Fruit fly (Drosophila melanogaster): Measurements from ENCODE around the gene CG17272.

CG17272 gene

DNA sequence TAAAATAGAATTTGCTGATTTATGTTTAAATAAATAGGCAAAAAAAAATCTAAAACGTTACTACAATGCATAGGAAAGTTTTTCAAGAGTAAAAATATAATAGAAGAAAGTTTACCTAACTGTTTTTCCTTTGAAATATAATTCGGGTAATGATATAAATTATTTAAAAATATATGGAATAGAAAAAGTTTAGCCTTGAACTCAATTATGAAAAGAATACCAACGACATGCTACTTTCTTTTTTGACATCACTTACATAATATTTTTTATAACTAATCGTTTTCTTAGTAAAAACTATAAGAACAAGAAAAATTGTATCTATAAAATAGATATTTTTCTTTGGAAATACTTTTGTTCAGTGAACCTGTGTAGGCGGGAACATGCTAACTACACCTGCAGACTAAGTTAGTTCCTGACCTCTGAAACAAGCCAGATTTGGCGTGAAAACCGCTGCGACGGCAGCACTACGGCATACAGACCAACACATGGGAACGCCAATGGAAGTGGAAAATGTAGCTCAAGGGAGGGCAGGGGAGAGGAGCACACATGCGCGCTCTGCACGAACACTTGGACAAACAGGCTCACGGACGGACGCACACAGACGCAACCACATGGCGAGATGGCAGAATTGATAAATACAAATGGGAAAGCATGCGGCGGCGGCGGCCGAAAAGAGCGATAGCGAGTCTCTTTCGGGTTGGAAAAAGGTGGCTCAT is 5.5 kb upstream of the CG17272 start (continued):
- TF ChIP-seq CG1602 (GFP tag; optimal IDR thresholded peaks at IDR 0.05) (peak; percentile 29), grau (tag; optimal IDR thresholded peaks at IDR 0.05) (peak; percentile 28), chinmo (GFP tag; IDR thresholded peaks at IDR 0.05; ENCODE audit: partially characterized antibody) (peak; percentile 92), Pdp1 (GFP tag; optimal IDR thresholded peaks at IDR 0.05) (peak in 1 of 2 experiments; percentile 30), CG10267 (tag; optimal IDR thresholded peaks at IDR 0.05) (peak; percentile 12), CG2712 (tag; optimal IDR thresholded peaks at IDR 0.05) (peak; percentile 36), CG13424 (tag; optimal IDR thresholded peaks at IDR 0.05) (peak; percentile 28), dm (GFP tag; optimal IDR thresholded peaks at IDR 0.05) (peak; percentile 92), D19B (GFP tag; optimal IDR thresholded peaks at IDR 0.05) (peak; percentile 13), CG18619 (GFP tag; optimal IDR thresholded peaks at IDR 0.05) (peak; percentile 19), Dek (tag; optimal IDR thresholded peaks at IDR 0.05) (peak; percentile 36), CG2889 (GFP tag; IDR thresholded peaks at IDR 0.05) (no peak), trem (tag; optimal IDR thresholded peaks at IDR 0.05) (peak; percentile 21), slbo (GFP tag; IDR thresholded peaks at IDR 0.05) (peak; percentile 46), ro (GFP tag; IDR thresholded peaks at IDR 0.05) (no peak), CG31224 (GFP tag; IDR thresholded peaks at IDR 0.05) (peak; percentile 36), CG7987 (GFP tag; optimal IDR thresholded peaks at IDR 0.05) (peak; percentile 48), gro (GFP tag; optimal IDR thresholded peaks at IDR 0.05) (no peak), lov (optimal IDR thresholded peaks at IDR 0.05) (no peak), lov (GFP tag; IDR thresholded peaks at IDR 0.05) (0 out of 3 replicates have a peak, but pooled peaks have one; percentile 59), Med (GFP tag) (peak; percentile 93), CG11504 (tag; optimal IDR thresholded peaks at IDR 0.05) (peak; percentile 59), grn (GFP tag; optimal IDR thresholded peaks at IDR 0.05) (peak; percentile 98), da (GFP tag; optimal IDR thresholded peaks at IDR 0.05) (peak; percentile 48), CG17568 (GFP tag; optimal IDR thresholded peaks at IDR 0.05) (no peak), CG16863 (GFP tag; optimal IDR thresholded peaks at IDR 0.05) (no peak), CG15269 (tag; optimal IDR thresholded peaks at IDR 0.05) (peak; percentile 53), CG15479 (GFP tag; optimal IDR thresholded peaks at IDR 0.05) (peak; percentile 79), CG32532 (GFP tag; IDR thresholded peaks at IDR 0.05) (peak; percentile 53), Sox102F (GFP tag; optimal IDR thresholded peaks at IDR 0.05) (peak; percentile 8), CG12769 (tag; optimal IDR thresholded peaks at IDR 0.05) (peak; percentile 95), Blimp-1 (GFP tag; optimal IDR thresholded peaks at IDR 0.05) (no peak), CG17829 (tag; optimal IDR thresholded peaks at IDR 0.05) (peak; percentile 16), Hr78 (GFP tag; optimal IDR thresholded peaks at IDR 0.05) (peak in 1 of 2 experiments; percentile 18), Oli (tag; optimal IDR thresholded peaks at IDR 0.05) (peak; percentile 51), CG3407 (GFP tag; optimal IDR thresholded peaks at IDR 0.05) (peak; percentile 13), CG10543 (GFP tag; optimal IDR thresholded peaks at IDR 0.05) (peak; percentile 93), CG18599 (GFP tag; optimal IDR thresholded peaks at IDR 0.05) (peak; percentile 45), CG17361 (GFP tag; IDR thresholded peaks at IDR 0.05) (peak; percentile 77), hkb (optimal IDR thresholded peaks at IDR 0.05) (no peak), hkb (GFP tag; IDR thresholded peaks at IDR 0.05) (peak; percentile 25; the same call in 1 of the 2 replicates), sob (GFP tag; IDR thresholded peaks at IDR 0.05) (peak; percentile 59; the same call in 1 of the 2 replicates), CoRest (tag; optimal IDR thresholded peaks at IDR 0.05) (peak; percentile 53), CG16815 (GFP tag; optimal IDR thresholded peaks at IDR 0.05) (peak; percentile 41), CG2678 (tag; optimal IDR thresholded peaks at IDR 0.05) (peak; percentile 63), Hr3 (GFP tag; optimal IDR thresholded peaks at IDR 0.05) (peak; percentile 38), crp (GFP tag; optimal IDR thresholded peaks at IDR 0.05) (peak in 1 of 2 experiments; percentile 21), Rfx (GFP tag; IDR thresholded peaks at IDR 0.05) (peak; percentile 78)
